Fruit fly (Drosophila melanogaster): ENCODE data around the gene CG9519.

- TF ChIP-seq Lpt (GFP tag; optimal IDR thresholded peaks at IDR 0.05) (no peak), Abd-B (GFP tag; optimal IDR thresholded peaks at IDR 0.05) (no peak), CG6854 (GFP tag; optimal IDR thresholded peaks at IDR 0.05) (no peak), dimm (GFP tag; IDR thresholded peaks at IDR 0.05) (no peak), Spps (tag; optimal IDR thresholded peaks at IDR 0.05) (no peak), gfzf (GFP tag; optimal IDR thresholded peaks at IDR 0.05) (no peak), pfk (GFP tag; optimal IDR thresholded peaks at IDR 0.05) (no peak), nom (GFP tag; optimal IDR thresholded peaks at IDR 0.05) (no peak), PHDP (tag; optimal IDR thresholded peaks at IDR 0.05) (no peak), insv (GFP tag; optimal IDR thresholded peaks at IDR 0.05) (no peak), emc (GFP tag; optimal IDR thresholded peaks at IDR 0.05) (no peak), CG10431 (GFP tag; optimal IDR thresholded peaks at IDR 0.05) (no peak), psq (GFP tag; optimal IDR thresholded peaks at IDR 0.05) (no peak), CTCF (GFP tag; optimal IDR thresholded peaks at IDR 0.05) (no peak)
These were observed 31.3 kb downstream of the CG9519 start for dm6 chrX:14824690-14825469.

All from whole organism, embryonic.